Worm (Caenorhabditis elegans) whole organism, late embryonic: ENCODE results near the gene ZC53.1.

Experiments
- ama-1 ChIP-seq: fragments of 150-350 bp; optimal IDR thresholded peaks from 2 replicates; lab custom pipeline; 2014
- ceh-18 ChIP-seq: sonication (generic microtip); optimal IDR thresholded peaks from 2 replicates; lab custom pipeline; 2016; ENCODE audit warnings: missing genetic modification characterization, missing compliant biosample characterization
- ets-4 ChIP-seq: sonication (generic microtip); optimal IDR thresholded peaks from 2 replicates; lab custom pipeline; 2016; ENCODE audit warnings: missing genetic modification characterization, missing compliant biosample characterization
- fax-1 ChIP-seq: sonication (generic microtip); optimal IDR thresholded peaks from 2 replicates; lab custom pipeline; 2016; ENCODE audit warnings: missing genotype, missing genetic modification characterization, missing compliant biosample characterization
- nhr-11 ChIP-seq: fragments of 150-350 bp; optimal IDR thresholded peaks from 2 replicates; lab custom pipeline; 2014; ENCODE audit warnings: missing biosample characterization, missing genetic modification characterization
- pha-4 ChIP-seq: fragments of 150-350 bp; optimal IDR thresholded peaks from 2 replicates; lab custom pipeline; 2018; ENCODE audit warnings: missing biosample characterization, missing genetic modification reagents, missing genetic modification characterization
- rnt-1 ChIP-seq: sonication (generic microtip); optimal IDR thresholded peaks from 2 replicates; lab custom pipeline; 2016; ENCODE audit warnings: missing genetic modification characterization, missing compliant biosample characterization
- sdc-2 ChIP-seq: sonication (generic microtip); optimal IDR thresholded peaks from 2 replicates; lab custom pipeline; 2016; ENCODE audit warnings: missing genotype, missing genetic modification characterization, missing compliant biosample characterization
- sox-4 ChIP-seq: sonication (generic microtip); optimal IDR thresholded peaks from 2 replicates; lab custom pipeline; 2017; ENCODE audit warnings: mild to moderate bottlenecking, missing genetic modification characterization, inconsistent platforms, missing compliant biosample characterization
- unc-3 ChIP-seq, 2 experiments: fragments of 200-800 bp in 1 of 2; sonication (Bioruptor generic) in 1 of 2; sonication (generic microtip) in 1 of 2; conservative IDR thresholded peaks in 1 of 2; optimal IDR thresholded peaks in 1 of 2; 2 replicates each; pipeline versions ENCODE4 v1.3.6 to Lab custom; 2016 to 2022; ENCODE audit warnings: missing compliant biosample characterization in 2 of 2, missing genetic modification characterization in 2 of 2, missing genetic modification reagents in 1 of 2

ce11 chrX:1890817-1891216 is 22.3 kb downstream of the ZC53.1 start:
- TF ChIP-seq ceh-18 (no peak), ama-1 (lab: Kevin White, UChicago) (no peak), sdc-2 (no peak), pha-4 (tag; lab: Kevin White, UChicago) (no peak), ets-4 (tag; lab: Kevin White, UChicago) (no peak), unc-3 (GFP tag; conservative IDR thresholded peaks at IDR 0.05; lab: Robert Waterston, UW) (no peak), unc-3 (tag; optimal IDR thresholded peaks at IDR 0.05; lab: Kevin White, UChicago) (no peak), sox-4 (tag; lab: Kevin White, UChicago) (no peak), nhr-11 (tag; lab: Kevin White, UChicago) (no peak), rnt-1 (tag; lab: Kevin White, UChicago) (no peak), fax-1 (tag; lab: Kevin White, UChicago) (no peak)
